Fruit fly (Drosophila melanogaster): ENCODE results near the gene Cht6.
A peak's percentile ranks its signal among the peaks of the same experiment; 100 is the strongest.

Gene Cht6

DNA sequence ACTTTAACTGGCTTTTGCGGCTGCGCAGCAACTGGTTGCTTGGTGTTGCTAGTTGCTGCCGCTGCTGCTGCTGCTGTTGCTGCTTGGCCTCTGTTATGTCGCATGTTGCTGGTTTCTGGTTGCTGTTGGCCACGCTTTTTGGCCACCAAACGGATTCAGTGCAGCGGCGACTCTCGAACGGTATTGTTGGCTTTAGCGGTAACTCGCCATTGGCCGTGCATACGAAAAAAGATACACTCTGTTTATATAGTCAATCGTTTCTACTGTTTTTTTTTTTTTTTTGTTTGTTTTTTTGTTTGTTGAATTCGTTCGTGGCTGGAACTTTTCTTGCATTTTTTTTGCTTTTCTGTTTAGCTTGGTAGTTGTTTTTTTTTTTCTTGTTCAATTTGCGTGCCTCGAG is at the start of gene Cht6:
Cht6 (plus strand) TSS at position 122 of the 400 bp plus-strand sequence.
- TF ChIP-seq CG3032 (tag; optimal IDR thresholded peaks at IDR 0.05) (no peak), Blimp-1 (GFP tag; optimal IDR thresholded peaks at IDR 0.05) (no peak), Eip78C (GFP tag) (peak; percentile 61), eg (GFP tag; IDR thresholded peaks at IDR 0.05) (peak; percentile 61), CG15336 (GFP tag; IDR thresholded peaks at IDR 0.05) (peak; percentile 11; the same call in 1 of the 2 replicates), Lpt (GFP tag; optimal IDR thresholded peaks at IDR 0.05) (no peak), acj6 (GFP tag; optimal IDR thresholded peaks at IDR 0.05) (no peak), CG6792 (GFP tag; optimal IDR thresholded peaks at IDR 0.05) (no peak), CG3919 (GFP tag; optimal IDR thresholded peaks at IDR 0.05) (peak; percentile 14), fkh (GFP tag; optimal IDR thresholded peaks at IDR 0.05) (no peak), fd59A (GFP tag; optimal IDR thresholded peaks at IDR 0.05) (no peak), vri (GFP tag; optimal IDR thresholded peaks at IDR 0.05) (no peak), CG6276 (GFP tag; optimal IDR thresholded peaks at IDR 0.05) (no peak), spab (GFP tag; optimal IDR thresholded peaks at IDR 0.05) (no peak), CG32006 (GFP tag; optimal IDR thresholded peaks at IDR 0.05) (no peak), CG8119 (GFP tag; IDR thresholded peaks at IDR 0.05) (0 out of 3 replicates have a peak, but pooled peaks have one; percentile 41)

dm6 chrX:9975973-9976372 is 40.7 kb upstream of the Cht6 start:
- no peak for TF ChIP-seq CG11762 (GFP tag; optimal IDR thresholded peaks at IDR 0.05; ENCODE audit: insufficient read depth)
- no peak for TF ChIP-seq eg (GFP tag; IDR thresholded peaks at IDR 0.05)
- TF ChIP-seq Eip78C (GFP tag), result no peak
- TF ChIP-seq Blimp-1 (GFP tag; optimal IDR thresholded peaks at IDR 0.05), result peak; percentile 24

DNA sequence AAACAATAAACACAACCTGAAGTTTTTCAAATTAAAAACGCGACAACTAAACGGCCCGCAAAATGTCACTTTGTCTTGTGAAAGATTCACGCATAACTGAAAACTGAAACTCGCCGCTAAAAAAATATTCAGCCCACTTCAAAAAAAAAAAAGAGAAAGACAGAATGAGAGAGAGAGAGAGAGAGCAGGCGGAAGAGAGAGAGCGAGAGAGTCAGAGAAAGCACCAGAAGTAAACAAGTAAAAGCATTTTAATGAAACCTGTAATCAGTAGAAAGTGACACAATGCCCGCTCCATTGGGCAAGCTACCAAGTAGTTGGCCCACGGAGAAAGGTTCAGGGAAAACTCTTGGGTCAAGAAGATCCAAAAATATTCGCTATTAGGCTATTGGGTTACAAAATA is 39.3 kb upstream of the Cht6 start, which contains the start of gene CG43386:
CG43386 (minus strand) TSS at position 101 of the 400 bp plus-strand sequence.
- TF ChIP-seq CG1621 (tag; optimal IDR thresholded peaks at IDR 0.05) (no peak), Blimp-1 (GFP tag; optimal IDR thresholded peaks at IDR 0.05) (peak; percentile 29), fkh (GFP tag; optimal IDR thresholded peaks at IDR 0.05) (no peak), spab (GFP tag; optimal IDR thresholded peaks at IDR 0.05) (no peak), Met (GFP tag; optimal IDR thresholded peaks at IDR 0.05) (no peak), Hr4 (GFP tag; optimal IDR thresholded peaks at IDR 0.05) (no peak)

- TF ChIP-seq CG11294 (GFP tag; IDR thresholded peaks at IDR 0.05) (no peak), Sox102F (GFP tag; optimal IDR thresholded peaks at IDR 0.05) (no peak), ss (GFP tag; optimal IDR thresholded peaks at IDR 0.05) (no peak), Sox14 (GFP tag; optimal IDR thresholded peaks at IDR 0.05) (no peak), fd85E (GFP tag; optimal IDR thresholded peaks at IDR 0.05) (no peak), Eip93F (GFP tag; optimal IDR thresholded peaks at IDR 0.05) (no peak)
Observed at dm6 chrX:9980464-9980863, 36.2 kb upstream of the Cht6 start, which contains the start of gene CG15252. TSS of gene CG15252 (minus strand) at chrX:9980564.

dm6 chrX:9987361-9988087 is 29.1 kb upstream of the Cht6 start:
- TF ChIP-seq CG15336 (GFP tag; IDR thresholded peaks at IDR 0.05), result 0 out of 2 replicates have a peak, but pooled peaks have one; percentile 27
- no peak for TF ChIP-seq Met (GFP tag; optimal IDR thresholded peaks at IDR 0.05)
- peak; percentile 25 for TF ChIP-seq Ets96B (tag; optimal IDR thresholded peaks at IDR 0.05)
- peak; percentile 26 for TF ChIP-seq CG6808 (GFP tag; optimal IDR thresholded peaks at IDR 0.05)
- no peak for TF ChIP-seq Sox102F (GFP tag; optimal IDR thresholded peaks at IDR 0.05)
- TF ChIP-seq Eip78C (GFP tag), result peak; percentile 86
- no peak for TF ChIP-seq net (GFP tag; optimal IDR thresholded peaks at IDR 0.05)
- no peak for TF ChIP-seq salr (GFP tag; optimal IDR thresholded peaks at IDR 0.05)
- TF ChIP-seq Eip93F (GFP tag; optimal IDR thresholded peaks at IDR 0.05), result no peak
- TF ChIP-seq CG9139 (GFP tag; optimal IDR thresholded peaks at IDR 0.05), result peak; percentile 25
- no peak for TF ChIP-seq CG6792 (GFP tag; optimal IDR thresholded peaks at IDR 0.05)
- no peak for TF ChIP-seq esn (GFP tag; optimal IDR thresholded peaks at IDR 0.05)
- no peak for TF ChIP-seq CG6854 (GFP tag; optimal IDR thresholded peaks at IDR 0.05)
- no peak for TF ChIP-seq svp (GFP tag)
- peak; percentile 22 for TF ChIP-seq achi (GFP tag; optimal IDR thresholded peaks at IDR 0.05)
- TF ChIP-seq CG6163 (GFP tag; IDR thresholded peaks at IDR 0.05), result no peak
- TF ChIP-seq CG10669 (GFP tag; optimal IDR thresholded peaks at IDR 0.05), result peak; percentile 56
- no peak for TF ChIP-seq fd85E (GFP tag; optimal IDR thresholded peaks at IDR 0.05)
- no peak for TF ChIP-seq dac (GFP tag; optimal IDR thresholded peaks at IDR 0.05)
- peak; percentile 35 for TF ChIP-seq CG10631 (GFP tag; optimal IDR thresholded peaks at IDR 0.05)
- TF ChIP-seq CG8319 (GFP tag; optimal IDR thresholded peaks at IDR 0.05), result peak; percentile 12
- TF ChIP-seq Ets21C (GFP tag; optimal IDR thresholded peaks at IDR 0.05), result no peak
- peak; percentile 20 for TF ChIP-seq CG7368 (GFP tag; optimal IDR thresholded peaks at IDR 0.05)
